Worm (Caenorhabditis elegans): Measurements from ENCODE around the gene H03G16.6.

DNA sequence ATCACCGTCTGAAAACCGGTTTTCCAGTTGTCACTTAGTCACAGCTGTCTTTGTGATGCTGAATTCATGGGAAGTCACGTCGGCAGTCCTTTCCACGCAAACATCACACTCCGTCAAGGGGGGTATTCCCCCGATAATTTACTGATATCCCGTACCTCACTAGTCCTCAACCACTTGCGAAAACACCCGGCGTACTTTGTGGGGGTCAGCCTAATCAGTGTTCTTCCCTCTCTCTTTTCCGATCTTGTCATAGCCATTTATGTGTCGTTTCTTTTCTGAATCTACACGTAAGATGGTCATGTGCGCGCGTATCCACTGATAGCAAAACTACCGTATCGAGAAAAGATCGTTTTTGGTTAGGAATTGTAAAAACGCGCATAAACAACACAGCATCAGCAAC lies 26.9 kb downstream of the H03G16.6 start:
- TF ChIP-seq xnd-1 (tag; optimal IDR thresholded peaks at IDR 0.05): no peak
- TF ChIP-seq egl-44 (GFP tag; IDR thresholded peaks at IDR 0.05): no peak
- TF ChIP-seq snpc-4 (GFP tag; optimal IDR thresholded peaks at IDR 0.05): no peak
- no peak for TF ChIP-seq snpc-4 (tag; optimal IDR thresholded peaks at IDR 0.05)
- no peak for TF ChIP-seq somi-1 (GFP tag; optimal IDR thresholded peaks at IDR 0.05)
- no peak for TF ChIP-seq Y53G8AR.9 (GFP tag; conservative IDR thresholded peaks at IDR 0.05)
- TF ChIP-seq pha-4 (tag; optimal IDR thresholded peaks at IDR 0.05): no peak
- no peak for TF ChIP-seq ztf-18 (tag; optimal IDR thresholded peaks at IDR 0.05)
- no peak for TF ChIP-seq lag-1 (GFP tag; IDR thresholded peaks at IDR 0.05)
- no peak for TF ChIP-seq unc-62 (GFP tag; optimal IDR thresholded peaks at IDR 0.05)
- no peak for TF ChIP-seq lsy-27 (tag; optimal IDR thresholded peaks at IDR 0.05; ENCODE audit: borderline replicate concordance, insufficient read depth)
- TF ChIP-seq ztf-3 (GFP tag; optimal IDR thresholded peaks at IDR 0.05): no peak
- TF ChIP-seq mes-4 (tag; optimal IDR thresholded peaks at IDR 0.05): no peak
- no peak for TF ChIP-seq hlh-12 (tag; optimal IDR thresholded peaks at IDR 0.05)

All from whole organism, young adult.